Fruit fly (Drosophila melanogaster) whole organism, embryonic: ENCODE results near the gene Pgls.

Experiments used
- CG10543 ChIP-seq: fragments of 200-800 bp; sonication (Bioruptor generic); optimal IDR thresholded peaks from 3 replicates; lab custom pipeline; 2017; ENCODE audit warnings: missing biosample characterization, mild to moderate bottlenecking, missing genetic modification characterization, moderate library complexity
- CG1233 ChIP-seq: fragments of 200-800 bp; sonication (Bioruptor generic); optimal IDR thresholded peaks from 4 replicates; lab custom pipeline; 2018; ENCODE audit warnings: missing biosample characterization, mild to moderate bottlenecking, missing genetic modification characterization
- CG1602 ChIP-seq: fragments of 200-800 bp; sonication (Bioruptor generic); optimal IDR thresholded peaks from 3 replicates; lab custom pipeline; 2016; ENCODE audit warnings: missing biosample characterization, missing genetic modification characterization
- CG17612 ChIP-seq: fragments of 200-800 bp; sonication (Bioruptor generic); IDR thresholded peaks from 2 replicates; pipeline ENCODE4 v1.3.6; 2022; ENCODE audit warnings: missing biosample characterization, missing genetic modification characterization
- CG18764 ChIP-seq: fragments of 200-800 bp; sonication (Bioruptor generic); optimal IDR thresholded peaks from 3 replicates; lab custom pipeline; 2016; ENCODE audit warnings: missing biosample characterization, missing genetic modification characterization
- CG2129 ChIP-seq: fragments of 200-800 bp; sonication (Bioruptor generic); IDR thresholded peaks from 2 replicates; pipeline ENCODE4 v1.3.6; 2022; ENCODE audit warnings: missing biosample characterization, missing genetic modification characterization; ENCODE audit not compliant: partially characterized antibody
- CG3065 ChIP-seq: fragments of 200-800 bp; sonication (Bioruptor generic); optimal IDR thresholded peaks from 2 replicates; lab custom pipeline; 2016; ENCODE audit warnings: missing biosample characterization, missing genetic modification characterization
- CG32532 ChIP-seq: fragments of 200-800 bp; sonication (Bioruptor generic); IDR thresholded peaks from 2 replicates; pipeline ENCODE4 v1.3.6; 2022; ENCODE audit warnings: missing biosample characterization, missing genetic modification characterization
- CG43689 ChIP-seq: fragments of 200-800 bp; sonication (Bioruptor generic); IDR thresholded peaks from 2 replicates; pipeline ENCODE4 v1.3.6; 2022; ENCODE audit warnings: missing biosample characterization, missing genetic modification characterization
- CG4617 ChIP-seq: fragments of 200-800 bp; sonication (Bioruptor generic); optimal IDR thresholded peaks from 3 replicates; lab custom pipeline; 2016; ENCODE audit warnings: missing biosample characterization, missing genetic modification characterization, borderline replicate concordance
- CG6272 ChIP-seq: fragments of 200-800 bp; sonication (Bioruptor generic); IDR thresholded peaks from 2 replicates; pipeline ENCODE4 v1.3.6; 2022; ENCODE audit warnings: missing biosample characterization, missing genetic modification characterization
- CG6654 ChIP-seq: fragments of 200-800 bp; sonication (Bioruptor generic); optimal IDR thresholded peaks from 2 replicates; lab custom pipeline; 2017; ENCODE audit warnings: missing biosample characterization, mild to moderate bottlenecking, missing genetic modification characterization
- CG6765 ChIP-seq: fragments of 200-800 bp; sonication (Bioruptor generic); optimal IDR thresholded peaks from 3 replicates; lab custom pipeline; 2017; ENCODE audit warnings: missing biosample characterization, mild to moderate bottlenecking, missing genetic modification characterization
- CG8944 ChIP-seq: fragments of 200-800 bp; sonication (Bioruptor generic); optimal IDR thresholded peaks from 3 replicates; lab custom pipeline; 2016; ENCODE audit warnings: missing biosample characterization, missing genetic modification characterization
- Camta ChIP-seq: fragments of 200-800 bp; sonication (Bioruptor generic); optimal IDR thresholded peaks from 2 replicates; lab custom pipeline; 2016; ENCODE audit warnings: missing biosample characterization, missing genetic modification characterization
- Dek ChIP-seq: fragments of 200-800 bp; sonication (Bioruptor generic); optimal IDR thresholded peaks from 3 replicates; lab custom pipeline; 2019; ENCODE audit warnings: missing biosample characterization, mild to moderate bottlenecking, missing genetic modification characterization, moderate library complexity
- E2f2 ChIP-seq: fragments of 200-800 bp; sonication (Bioruptor generic); IDR thresholded peaks from 2 replicates; pipeline ENCODE4 v1.3.6; 2022; ENCODE audit warnings: missing biosample characterization, missing genetic modification characterization
- Fer1 ChIP-seq: fragments of 200-800 bp; sonication (Bioruptor generic); optimal IDR thresholded peaks from 2 replicates; lab custom pipeline; 2017; ENCODE audit warnings: missing biosample characterization, mild to moderate bottlenecking, missing genetic modification characterization
- Fer2 ChIP-seq: fragments of 200-800 bp; sonication (Bioruptor generic); optimal IDR thresholded peaks from 2 replicates; lab custom pipeline; 2018; ENCODE audit warnings: missing biosample characterization, mild to moderate bottlenecking, missing genetic modification characterization, moderate library complexity
- Hand ChIP-seq: fragments of 200-800 bp; sonication (Bioruptor generic); optimal IDR thresholded peaks from 2 replicates; lab custom pipeline; 2017; ENCODE audit warnings: mild to moderate bottlenecking, missing biosample characterization, missing genetic modification reagents, missing genetic modification characterization
- Hmx ChIP-seq: fragments of 200-800 bp; sonication (Bioruptor generic); optimal IDR thresholded peaks from 2 replicates; lab custom pipeline; 2016; ENCODE audit warnings: missing biosample characterization, missing genetic modification characterization
- Myb ChIP-seq: fragments of 200-800 bp; sonication (Bioruptor generic); optimal IDR thresholded peaks from 2 replicates; lab custom pipeline; 2016; ENCODE audit warnings: missing biosample characterization, missing genetic modification characterization
- NK7.1 ChIP-seq: fragments of 200-800 bp; sonication (Bioruptor generic); optimal IDR thresholded peaks from 3 replicates; lab custom pipeline; 2016; ENCODE audit warnings: missing biosample characterization, missing genetic modification characterization
- Rfx ChIP-seq: fragments of 200-800 bp; sonication (Bioruptor generic); IDR thresholded peaks from 2 replicates; pipeline ENCODE4 v1.3.6; 2022; ENCODE audit warnings: missing biosample characterization, missing genetic modification characterization
- Scr ChIP-seq: fragments of 200-800 bp; sonication (Bioruptor generic); IDR thresholded peaks from 2 replicates; pipeline ENCODE4 v1.3.6; 2022; ENCODE audit warnings: missing biosample characterization, missing genetic modification characterization; ENCODE audit not compliant: partially characterized antibody
- Spps ChIP-seq: fragments of 200-800 bp; sonication (Bioruptor generic); optimal IDR thresholded peaks from 2 replicates; lab custom pipeline; 2018; ENCODE audit warnings: missing biosample characterization, mild to moderate bottlenecking, missing genetic modification characterization
- Ssrp ChIP-seq: fragments of 200-800 bp; sonication (Bioruptor generic); optimal IDR thresholded peaks from 2 replicates; lab custom pipeline; 2018; ENCODE audit warnings: missing biosample characterization, mild to moderate bottlenecking, missing genetic modification characterization, moderate library complexity
- Vsx1 ChIP-seq: fragments of 200-800 bp; sonication (Bioruptor generic); optimal IDR thresholded peaks from 2 replicates; lab custom pipeline; 2017; ENCODE audit warnings: missing biosample characterization, mild to moderate bottlenecking, missing genetic modification characterization, missing genetic modification reagents
- aop ChIP-seq: fragments of 200-800 bp; sonication (Bioruptor generic); IDR thresholded peaks from 2 replicates; pipeline ENCODE4 v1.3.6; 2022; ENCODE audit warnings: missing biosample characterization, missing genetic modification characterization
- ap ChIP-seq: fragments of 200-800 bp; sonication (Bioruptor generic); IDR thresholded peaks from 2 replicates; pipeline ENCODE4 v1.3.6; 2022; ENCODE audit warnings: missing biosample characterization, missing genetic modification characterization
- ci ChIP-seq: fragments of 200-800 bp; sonication (Bioruptor generic); IDR thresholded peaks from 3 replicates; pipeline ENCODE4 v1.3.6; 2022; ENCODE audit warnings: missing biosample characterization, missing genetic modification characterization
- croc ChIP-seq: fragments of 200-800 bp; sonication (Bioruptor generic); conservative IDR thresholded peaks from 3 replicates; pipeline ENCODE4 v1.3.6; 2022; ENCODE audit warnings: missing biosample characterization, missing genetic modification characterization
- dmrt11E ChIP-seq: fragments of 200-800 bp; sonication (Bioruptor generic); optimal IDR thresholded peaks from 3 replicates; lab custom pipeline; 2018; ENCODE audit warnings: missing biosample characterization, mild to moderate bottlenecking, missing genetic modification characterization, moderate library complexity
- dysf ChIP-seq: fragments of 200-800 bp; sonication (Bioruptor generic); IDR thresholded peaks from 3 replicates; pipeline ENCODE4 v1.3.6; 2022; ENCODE audit warnings: missing biosample characterization, missing genetic modification characterization
- gsb ChIP-seq: fragments of 200-800 bp; sonication (Bioruptor generic); IDR thresholded peaks from 2 replicates; pipeline ENCODE4 v1.3.6; 2022; ENCODE audit warnings: missing biosample characterization, missing genetic modification characterization
- klu ChIP-seq: fragments of 200-800 bp; sonication (Bioruptor generic); IDR thresholded peaks from 2 replicates; pipeline ENCODE4 v1.3.6; 2022; ENCODE audit warnings: missing biosample characterization, missing genetic modification characterization
- lbe ChIP-seq: fragments of 200-800 bp; sonication (Bioruptor generic); optimal IDR thresholded peaks from 2 replicates; lab custom pipeline; 2016; ENCODE audit warnings: missing biosample characterization, mild to moderate bottlenecking, missing genetic modification characterization
- lola ChIP-seq, 3 experiments: fragments of >200 bp in 2 of 3; fragments of 200-800 bp in 1 of 3; sonication (Bioruptor generic) in 1 of 3; optimal IDR thresholded peaks; 2 replicates each; lab custom pipeline; 2017 to 2019; ENCODE audit warnings: missing biosample characterization in 3 of 3, missing genetic modification characterization in 3 of 3, mild to moderate bottlenecking in 1 of 3, moderate library complexity in 1 of 3
- lov ChIP-seq, 2 experiments: fragments of 200-800 bp in 1 of 2; fragments of >200 bp in 1 of 2; sonication (Bioruptor generic) in 1 of 2; IDR thresholded peaks in 1 of 2; optimal IDR thresholded peaks in 1 of 2; 2 replicates in 1 of 2; 3 replicates in 1 of 2; pipeline versions ENCODE4 v1.3.6 to Lab custom; 2017 to 2022; ENCODE audit warnings: missing biosample characterization in 1 of 2, missing genetic modification characterization in 1 of 2
- mirr ChIP-seq: fragments of 200-800 bp; sonication (Bioruptor generic); optimal IDR thresholded peaks from 3 replicates; lab custom pipeline; 2018; ENCODE audit warnings: missing biosample characterization, mild to moderate bottlenecking, missing genetic modification characterization
- mld ChIP-seq: fragments of 200-800 bp; sonication (Bioruptor generic); IDR thresholded peaks from 3 replicates; pipeline ENCODE4 v1.3.6; 2022; ENCODE audit warnings: missing biosample characterization, missing genetic modification characterization; ENCODE audit not compliant: partially characterized antibody
- nau ChIP-seq: fragments of 200-800 bp; sonication (Bioruptor generic); optimal IDR thresholded peaks from 3 replicates; lab custom pipeline; 2017; ENCODE audit warnings: missing biosample characterization, mild to moderate bottlenecking, missing genetic modification characterization, missing genetic modification reagents
- onecut ChIP-seq: fragments of 200-800 bp; sonication (Bioruptor generic); IDR thresholded peaks from 2 replicates; pipeline ENCODE4 v1.3.6; 2022; ENCODE audit warnings: missing biosample characterization, missing genetic modification characterization
- org-1 ChIP-seq: fragments of 200-800 bp; sonication (Bioruptor generic); optimal IDR thresholded peaks from 2 replicates; lab custom pipeline; 2017; ENCODE audit warnings: missing biosample characterization, missing genetic modification characterization
- pan ChIP-seq, 4 experiments: fragments of >200 bp in 3 of 4; fragments of 200-800 bp in 1 of 4; sonication (Bioruptor generic) in 1 of 4; optimal IDR thresholded peaks in 3 of 4; IDR thresholded peaks in 1 of 4; 2 replicates each; pipeline versions ENCODE4 v1.3.6 to Lab custom; 2017 to 2022; ENCODE audit warnings: missing biosample characterization in 2 of 4, missing genetic modification characterization in 2 of 4, mixed read lengths in 1 of 4
- sisA ChIP-seq: fragments of 200-800 bp; sonication (Bioruptor generic); IDR thresholded peaks from 2 replicates; pipeline ENCODE4 v1.3.6; 2022; ENCODE audit warnings: missing biosample characterization, missing genetic modification characterization
- sqz ChIP-seq: fragments of 200-800 bp; sonication (Bioruptor generic); optimal IDR thresholded peaks from 3 replicates; lab custom pipeline; 2018; ENCODE audit warnings: missing biosample characterization, mild to moderate bottlenecking, missing genetic modification characterization
- vfl ChIP-seq: fragments of 200-800 bp; sonication (Bioruptor generic); optimal IDR thresholded peaks from 2 replicates; lab custom pipeline; 2016; ENCODE audit warnings: missing biosample characterization, missing genetic modification characterization
- wek ChIP-seq: fragments of 200-800 bp; sonication (Bioruptor generic); optimal IDR thresholded peaks from 3 replicates; lab custom pipeline; 2018; ENCODE audit warnings: missing biosample characterization, mild to moderate bottlenecking, missing genetic modification characterization, moderate library complexity
- zen ChIP-seq: fragments of 200-800 bp; sonication (Bioruptor generic); optimal IDR thresholded peaks from 3 replicates; lab custom pipeline; 2018; ENCODE audit warnings: missing biosample characterization, mild to moderate bottlenecking, missing genetic modification characterization, moderate library complexity

Gene Pgls

DNA sequence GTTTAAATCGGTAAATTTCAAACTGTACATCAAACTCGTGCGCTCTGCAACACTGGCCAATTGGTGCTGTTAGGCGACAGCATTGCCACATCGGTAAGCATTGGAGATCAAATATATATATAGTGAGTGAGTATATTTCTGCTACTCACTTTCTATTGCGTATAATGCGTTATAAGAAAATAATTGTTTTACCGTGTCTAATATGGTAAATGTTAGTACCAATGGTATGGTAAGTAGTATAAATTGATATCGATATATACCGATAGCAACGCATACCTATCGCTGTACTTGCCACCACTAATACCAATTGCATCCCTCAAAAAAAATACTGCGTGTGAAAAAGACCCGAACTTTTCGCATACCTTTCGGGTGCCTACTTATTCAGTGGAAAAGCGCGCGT is 10.1 kb downstream of the Pgls start, which contains the start of the genes sofe and CG2186 (continued):
- TF ChIP-seq mirr = no peak
- TF ChIP-seq ci (GFP tag; lab: Robert Waterston, UW) = peak; percentile 60; the same call in 2 of the 3 replicates
- TF ChIP-seq pan (optimal IDR thresholded peaks at IDR 0.05; lab: Kevin White, UChicago) = no peak
- peak in 1 of 2 experiments; percentile 50 for TF ChIP-seq pan (GFP tag; optimal IDR thresholded peaks at IDR 0.05 in 1 of 2, IDR thresholded peaks at IDR 0.05 in 1 of 2)
- TF ChIP-seq CG1602 (GFP tag; lab: Kevin White, UChicago) = peak; percentile 58
- TF ChIP-seq CG1233 (GFP tag; lab: Kevin White, UChicago) = no peak
- no peak for TF ChIP-seq sqz (GFP tag; lab: Kevin White, UChicago)
- no peak for TF ChIP-seq lov (optimal IDR thresholded peaks at IDR 0.05; lab: Kevin White, UChicago)
- no peak for TF ChIP-seq lov (GFP tag; IDR thresholded peaks at IDR 0.05; lab: Robert Waterston, UW)
- peak; percentile 14 for TF ChIP-seq NK7.1 (GFP tag; lab: Kevin White, UChicago)
- no peak for TF ChIP-seq Hand
- TF ChIP-seq Fer1 = peak; percentile 10
- TF ChIP-seq Myb (GFP tag; lab: Kevin White, UChicago) = peak; percentile 91
- peak; percentile 15; the same call in 1 of the 3 replicates for TF ChIP-seq mld (GFP tag; lab: Robert Waterston, UW)
- peak; percentile 59 for TF ChIP-seq zen (tag; lab: Kevin White, UChicago)
- no peak for TF ChIP-seq klu (GFP tag; lab: Robert Waterston, UW)
- TF ChIP-seq CG6765 = no peak
- no peak for TF ChIP-seq CG3065 (GFP tag; lab: Kevin White, UChicago)
- no peak for TF ChIP-seq Dek (tag; lab: Kevin White, UChicago)
- peak; percentile 34 for TF ChIP-seq Ssrp
- TF ChIP-seq aop = no peak
- no peak for TF ChIP-seq org-1
- no peak for TF ChIP-seq dysf (GFP tag; lab: Robert Waterston, UW)
- peak; percentile 81 for TF ChIP-seq CG6654
- peak; percentile 90 for TF ChIP-seq Scr (GFP tag; lab: Robert Waterston, UW)
- peak; percentile 44 for TF ChIP-seq CG8944 (GFP tag; lab: Kevin White, UChicago)
- TF ChIP-seq Hmx (GFP tag; lab: Kevin White, UChicago) = no peak
- TF ChIP-seq CG4617 = peak; percentile 27
- no peak for TF ChIP-seq wek (GFP tag; lab: Kevin White, UChicago)
- TF ChIP-seq Fer2 (tag; lab: Kevin White, UChicago) = no peak
- peak; percentile 33 for TF ChIP-seq CG18764 (GFP tag; lab: Kevin White, UChicago)
- no peak for TF ChIP-seq Spps (tag; lab: Kevin White, UChicago)
- TF ChIP-seq CG6272 (GFP tag; lab: Robert Waterston, UW) = no peak
- TF ChIP-seq CG10543 (GFP tag; lab: Kevin White, UChicago) = peak; percentile 27
- no peak for TF ChIP-seq CG17612
- peak; percentile 44 for TF ChIP-seq vfl (GFP tag; lab: Kevin White, UChicago)
- peak; percentile 52 for TF ChIP-seq dmrt11E (tag; lab: Kevin White, UChicago)
- peak; percentile 79 for TF ChIP-seq E2f2 (GFP tag; lab: Robert Waterston, UW)
- no peak for TF ChIP-seq lbe (GFP tag; lab: Kevin White, UChicago)
- TF ChIP-seq nau (GFP tag; lab: Kevin White, UChicago) = no peak
- no peak for TF ChIP-seq gsb (GFP tag; lab: Robert Waterston, UW)
- no peak for TF ChIP-seq CG43689 (GFP tag; lab: Robert Waterston, UW)
- TF ChIP-seq lola (GFP tag; optimal IDR thresholded peaks at IDR 0.05; lab: Kevin White, UChicago) = peak in 1 of 3 experiments; percentile 24
- peak; percentile 54 for TF ChIP-seq sisA (GFP tag; lab: Robert Waterston, UW)
- TF ChIP-seq croc (GFP tag; lab: Robert Waterston, UW) = no peak
- TF ChIP-seq Vsx1 (GFP tag; lab: Kevin White, UChicago) = no peak
- peak; percentile 56 for TF ChIP-seq CG32532 (GFP tag; lab: Robert Waterston, UW)
- peak; percentile 70 for TF ChIP-seq Rfx
- TF ChIP-seq onecut (GFP tag; lab: Robert Waterston, UW) = no peak
- peak; percentile 43 for TF ChIP-seq Camta (GFP tag; lab: Kevin White, UChicago)
- TF ChIP-seq CG2129 (GFP tag; lab: Robert Waterston, UW) = peak; percentile 84
- TF ChIP-seq ap (GFP tag; lab: Robert Waterston, UW) = no peak
